Worm (Caenorhabditis elegans): ENCODE data around the gene srx-115.

DNA sequence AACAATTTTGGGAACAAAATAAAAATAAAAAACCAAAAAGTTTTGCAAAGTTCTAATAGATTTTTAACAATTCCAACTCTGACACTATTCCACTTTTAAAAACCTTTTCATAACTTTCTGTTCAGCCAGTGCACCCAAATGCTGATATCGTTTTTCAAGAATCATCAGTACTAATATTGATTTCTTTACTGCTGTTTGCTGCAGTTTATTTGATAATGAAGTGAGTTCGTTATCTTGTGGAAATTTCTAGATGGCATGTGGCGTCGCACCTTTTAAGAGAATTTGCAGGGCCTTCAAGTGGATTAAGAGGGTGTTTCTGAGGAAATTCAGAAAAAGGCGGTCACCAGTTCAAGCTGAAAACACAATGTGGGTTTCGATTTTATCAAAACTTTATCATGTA lies 40.7 kb upstream of the srx-115 start:
- TF ChIP-seq daf-8 (GFP tag; IDR thresholded peaks at IDR 0.05): no peak
- no peak for TF ChIP-seq unc-130 (GFP tag; optimal IDR thresholded peaks at IDR 0.05)
- TF ChIP-seq daf-16 (GFP tag; optimal IDR thresholded peaks at IDR 0.05): no peak
- peak; percentile 64 for TF ChIP-seq daf-16 (tag; optimal IDR thresholded peaks at IDR 0.05)
- TF ChIP-seq mep-1 (tag; optimal IDR thresholded peaks at IDR 0.05): no peak
- no peak for TF ChIP-seq aha-1 (tag)
- TF ChIP-seq aly-2 (tag; optimal IDR thresholded peaks at IDR 0.05): no peak
- TF ChIP-seq zag-1 (tag; optimal IDR thresholded peaks at IDR 0.05): no peak
- no peak for TF ChIP-seq dmd-9 (GFP tag; IDR thresholded peaks at IDR 0.05)
- no peak for TF ChIP-seq ceh-28 (tag; optimal IDR thresholded peaks at IDR 0.05)
